Worm (Caenorhabditis elegans) whole organism, dauer: ENCODE results near the gene Y32B12C.1.

ENCODE experiments used
- unc-62 ChIP-seq: sonication (generic microtip); optimal IDR thresholded peaks from 2 replicates; lab custom pipeline; 2017; ENCODE audit warnings: missing biosample characterization, missing genetic modification reagents, missing genetic modification characterization

The Y32B12C.1 gene

ce11 chrV:16595140-16595791 is 11.1 kb upstream of the Y32B12C.1 start, which contains the start of gene cpl-1:
Gene cpl-1, minus strand, starts transcription at chrV:16595346.
- TF ChIP-seq unc-62 (GFP tag; lab: Kevin White, UChicago): no peak

- TF ChIP-seq unc-62 (GFP tag; lab: Kevin White, UChicago): no peak
Observed at ce11 chrV:16596102-16596501, 10.3 kb upstream of the Y32B12C.1 start.

ce11 chrV:16598437-16598836 is 8.0 kb upstream of the Y32B12C.1 start:
- no peak for TF ChIP-seq unc-62 (GFP tag; lab: Kevin White, UChicago)

ce11 chrV:16599835-16600234 is 6.6 kb upstream of the Y32B12C.1 start:
- TF ChIP-seq unc-62 (GFP tag; lab: Kevin White, UChicago): no peak

- TF ChIP-seq unc-62 (GFP tag; lab: Kevin White, UChicago): no peak
Observed at ce11 chrV:16600623-16601022, 5.8 kb upstream of the Y32B12C.1 start, which contains the start of gene T03E6.9. Gene T03E6.9, minus strand, starts transcription at chrV:16600723.

- TF ChIP-seq unc-62 (GFP tag; lab: Kevin White, UChicago): no peak
Observed at ce11 chrV:16603102-16603501, 3.3 kb upstream of the Y32B12C.1 start, which contains the start of gene T03E6.8. Gene T03E6.8, minus strand, starts transcription at chrV:16603202.

ce11 chrV:16604301-16604700 is 2.1 kb upstream of the Y32B12C.1 start:
- TF ChIP-seq unc-62 (GFP tag; lab: Kevin White, UChicago): no peak

- TF ChIP-seq unc-62 (GFP tag; lab: Kevin White, UChicago): no peak
Observed at ce11 chrV:16605463-16605862, 950 bp upstream of the Y32B12C.1 start.

ce11 chrV:16608478-16608877 is 2.1 kb downstream of the Y32B12C.1 start:
- no peak for TF ChIP-seq unc-62 (GFP tag; lab: Kevin White, UChicago)

ce11 chrV:16610094-16610493 is 3.7 kb downstream of the Y32B12C.1 start:
- TF ChIP-seq unc-62 (GFP tag; lab: Kevin White, UChicago): no peak

- no peak for TF ChIP-seq unc-62 (GFP tag; lab: Kevin White, UChicago)
Observed at ce11 chrV:16610791-16611385, 4.5 kb downstream of the Y32B12C.1 start, which contains the start of gene srw-54. Gene srw-54, plus strand, starts transcription at chrV:16611335.

ce11 chrV:16617462-16617861 is 11.0 kb downstream of the Y32B12C.1 start, which contains the start of gene Y70C5A.4:
Gene Y70C5A.4, plus strand, starts transcription at chrV:16617762.
- TF ChIP-seq unc-62 (GFP tag; lab: Kevin White, UChicago): no peak

ce11 chrV:16620874-16621273 is 14.5 kb downstream of the Y32B12C.1 start, which contains the start of gene Y70C5A.3:
Gene Y70C5A.3, minus strand, starts transcription at chrV:16620923.
- TF ChIP-seq unc-62 (GFP tag; lab: Kevin White, UChicago): no peak

ce11 chrV:16621894-16622293 is 15.5 kb downstream of the Y32B12C.1 start:
- no peak for TF ChIP-seq unc-62 (GFP tag; lab: Kevin White, UChicago)

- TF ChIP-seq unc-62 (GFP tag; lab: Kevin White, UChicago): no peak
Observed at ce11 chrV:16622754-16623261, 16.4 kb downstream of the Y32B12C.1 start, which contains the start of gene Y70C5A.2. Gene Y70C5A.2, minus strand, starts transcription at chrV:16623211.

- no peak for TF ChIP-seq unc-62 (GFP tag; lab: Kevin White, UChicago)
Observed at ce11 chrV:16627962-16628361, 21.5 kb downstream of the Y32B12C.1 start, which contains the start of gene oac-53. Gene oac-53, minus strand, starts transcription at chrV:16627970.
